Fruit fly (Drosophila melanogaster) whole organism, embryonic: ENCODE data around the gene CG34453.

Experiments
- CG10543 ChIP-seq: fragments of 200-800 bp; sonication (Bioruptor generic); optimal IDR thresholded peaks from 3 replicates; lab custom pipeline; 2017; ENCODE audit warnings: missing biosample characterization, mild to moderate bottlenecking, missing genetic modification characterization, moderate library complexity
- CG11398 ChIP-seq: fragments of 200-800 bp; sonication (Bioruptor generic); optimal IDR thresholded peaks from 2 replicates; lab custom pipeline; 2016; ENCODE audit warnings: missing biosample characterization, missing genetic modification characterization
- CG12391 ChIP-seq: fragments of 200-800 bp; sonication (Bioruptor generic); optimal IDR thresholded peaks from 3 replicates; lab custom pipeline; 2018; ENCODE audit warnings: missing biosample characterization, mild to moderate bottlenecking, missing genetic modification characterization, moderate library complexity
- CG12942 ChIP-seq: fragments of 200-800 bp; sonication (Bioruptor generic); optimal IDR thresholded peaks from 3 replicates; lab custom pipeline; 2016; ENCODE audit warnings: missing biosample characterization, missing genetic modification characterization
- CG13296 ChIP-seq: fragments of 200-800 bp; sonication (Bioruptor generic); optimal IDR thresholded peaks from 3 replicates; lab custom pipeline; 2018; ENCODE audit warnings: missing biosample characterization, mild to moderate bottlenecking, missing genetic modification characterization
- CG14050 ChIP-seq: fragments of 200-800 bp; sonication (Bioruptor generic); IDR thresholded peaks from 3 replicates; pipeline ENCODE4 v1.3.6; 2022; ENCODE audit warnings: missing biosample characterization, missing genetic modification characterization
- CG16779 ChIP-seq: fragments of 200-800 bp; sonication (Bioruptor generic); IDR thresholded peaks from 2 replicates; pipeline ENCODE4 v1.3.6; 2022; ENCODE audit warnings: missing biosample characterization, missing genetic modification characterization
- CG17359 ChIP-seq: fragments of 200-800 bp; sonication (Bioruptor generic); optimal IDR thresholded peaks from 3 replicates; lab custom pipeline; 2018; ENCODE audit warnings: missing biosample characterization, mild to moderate bottlenecking, missing genetic modification characterization, moderate library complexity
- CG18599 ChIP-seq: fragments of 200-800 bp; sonication (Bioruptor generic); optimal IDR thresholded peaks from 3 replicates; lab custom pipeline; 2017; ENCODE audit warnings: missing biosample characterization, missing genetic modification characterization, mild to moderate bottlenecking, moderate library complexity, missing genetic modification reagents
- CG18619 ChIP-seq: fragments of 200-800 bp; sonication (Bioruptor generic); optimal IDR thresholded peaks from 3 replicates; lab custom pipeline; 2017; ENCODE audit warnings: missing biosample characterization, mild to moderate bottlenecking, missing genetic modification characterization
- CG2116 ChIP-seq: fragments of 200-800 bp; sonication (Bioruptor generic); optimal IDR thresholded peaks from 3 replicates; lab custom pipeline; 2018; ENCODE audit warnings: missing biosample characterization, mild to moderate bottlenecking, missing genetic modification characterization
- CG2199 ChIP-seq: fragments of 200-800 bp; sonication (Bioruptor generic); IDR thresholded peaks from 3 replicates; pipeline ENCODE4 v1.3.6; 2022; ENCODE audit warnings: missing biosample characterization, missing genetic modification characterization
- CG32532 ChIP-seq: fragments of 200-800 bp; sonication (Bioruptor generic); IDR thresholded peaks from 2 replicates; pipeline ENCODE4 v1.3.6; 2022; ENCODE audit warnings: missing biosample characterization, missing genetic modification characterization
- CG34376 ChIP-seq: fragments of 200-800 bp; sonication (Bioruptor generic); optimal IDR thresholded peaks from 2 replicates; lab custom pipeline; 2018; ENCODE audit warnings: missing biosample characterization, mild to moderate bottlenecking, missing genetic modification characterization
- CG8388 ChIP-seq: fragments of 200-800 bp; sonication (Bioruptor generic); optimal IDR thresholded peaks from 2 replicates; lab custom pipeline; 2019; ENCODE audit warnings: missing biosample characterization, mild to moderate bottlenecking, missing genetic modification characterization, moderate library complexity
- CG8478 ChIP-seq: fragments of >200 bp; optimal IDR thresholded peaks from 2 replicates; lab custom pipeline; 2018
- CG8765 ChIP-seq: fragments of 200-800 bp; sonication (Bioruptor generic); IDR thresholded peaks from 2 replicates; pipeline ENCODE4 v1.3.6; 2022; ENCODE audit warnings: missing biosample characterization, missing genetic modification characterization
- D ChIP-seq, 2 experiments: fragments of 200-800 bp in 1 of 2; fragments of >200 bp in 1 of 2; sonication (Bioruptor generic) in 1 of 2; optimal IDR thresholded peaks; 2 replicates in 1 of 2; 3 replicates in 1 of 2; lab custom pipeline; 2017; ENCODE audit warnings: mild to moderate bottlenecking in 1 of 2, missing biosample characterization in 1 of 2, missing genetic modification characterization in 1 of 2, missing genetic modification reagents in 1 of 2
- Dbx ChIP-seq: fragments of 200-800 bp; sonication (Bioruptor generic); IDR thresholded peaks from 3 replicates; pipeline ENCODE4 v1.3.6; 2022; ENCODE audit warnings: missing biosample characterization, missing genetic modification characterization
- Drgx ChIP-seq: fragments of 200-800 bp; sonication (Bioruptor generic); IDR thresholded peaks from 2 replicates; pipeline ENCODE4 v1.3.6; 2022; ENCODE audit warnings: missing biosample characterization, missing genetic modification characterization
- Eip74EF ChIP-seq, 2 experiments: fragments of 200-800 bp in 1 of 2; fragments of >200 bp in 1 of 2; sonication (Bioruptor generic) in 1 of 2; optimal IDR thresholded peaks; 2 replicates each; lab custom pipeline; 2017 to 2019; ENCODE audit warnings: missing biosample characterization in 2 of 2, missing genetic modification characterization in 2 of 2, mild to moderate bottlenecking in 1 of 2, moderate library complexity in 1 of 2
- HLH3B ChIP-seq: fragments of 200-800 bp; sonication (Bioruptor generic); IDR thresholded peaks from 2 replicates; pipeline ENCODE4 v1.3.6; 2022; ENCODE audit warnings: missing biosample characterization, missing genetic modification characterization
- HLH54F ChIP-seq: fragments of 200-800 bp; sonication (Bioruptor generic); optimal IDR thresholded peaks from 3 replicates; lab custom pipeline; 2016; ENCODE audit warnings: missing biosample characterization, missing genetic modification characterization
- Hr39 ChIP-seq: fragments of >200 bp; optimal IDR thresholded peaks from 2 replicates; lab custom pipeline; 2017
- NC2α ChIP-seq: fragments of 200-800 bp; sonication (Bioruptor generic); optimal IDR thresholded peaks from 2 replicates; lab custom pipeline; 2016; ENCODE audit warnings: missing biosample characterization, missing genetic modification characterization
- Taf1 ChIP-seq: fragments of 200-800 bp; sonication (Bioruptor generic); IDR thresholded peaks from 2 replicates; pipeline ENCODE4 v1.3.6; 2022; ENCODE audit warnings: missing biosample characterization, missing genetic modification characterization
- Tbp ChIP-seq: fragments of >200 bp; optimal IDR thresholded peaks from 2 replicates; lab custom pipeline; 2018; ENCODE audit warnings: missing biosample characterization, missing genetic modification characterization
- Trl ChIP-seq, 3 experiments: fragments of >200 bp in 2 of 3; fragments of 200-800 bp in 1 of 3; sonication (Bioruptor generic) in 1 of 3; optimal IDR thresholded peaks; 2 replicates in 1 of 3; 3 replicates in 2 of 3; lab custom pipeline; 2016 to 2017; ENCODE audit warnings: missing biosample characterization in 1 of 3, missing genetic modification characterization in 1 of 3
- ac ChIP-seq: fragments of 200-800 bp; sonication (Bioruptor generic); optimal IDR thresholded peaks from 3 replicates; lab custom pipeline; 2017; ENCODE audit warnings: missing biosample characterization, mild to moderate bottlenecking, missing genetic modification characterization
- bigmax ChIP-seq: fragments of 200-800 bp; sonication (Bioruptor generic); optimal IDR thresholded peaks from 2 replicates; lab custom pipeline; 2018; ENCODE audit warnings: missing biosample characterization, mild to moderate bottlenecking, missing genetic modification characterization
- dimm ChIP-seq: fragments of 200-800 bp; sonication (Bioruptor generic); IDR thresholded peaks from 2 replicates; pipeline ENCODE4 v1.3.6; 2022; ENCODE audit warnings: missing biosample characterization, missing genetic modification characterization
- gsb ChIP-seq: fragments of 200-800 bp; sonication (Bioruptor generic); IDR thresholded peaks from 2 replicates; pipeline ENCODE4 v1.3.6; 2022; ENCODE audit warnings: missing biosample characterization, missing genetic modification characterization
- hkb ChIP-seq, 2 experiments: fragments of 200-800 bp in 1 of 2; fragments of >200 bp in 1 of 2; sonication (Bioruptor generic) in 1 of 2; IDR thresholded peaks in 1 of 2; optimal IDR thresholded peaks in 1 of 2; 2 replicates each; pipeline versions ENCODE4 v1.3.6 to Lab custom; 2017 to 2022; ENCODE audit warnings: missing biosample characterization in 1 of 2, missing genetic modification characterization in 1 of 2
- inv ChIP-seq: fragments of 200-800 bp; sonication (Bioruptor generic); IDR thresholded peaks from 2 replicates; pipeline ENCODE4 v1.3.6; 2022; ENCODE audit warnings: missing biosample characterization, missing genetic modification characterization; ENCODE audit not compliant: partially characterized antibody
- odd ChIP-seq: fragments of 200-800 bp; sonication (Bioruptor generic); optimal IDR thresholded peaks from 2 replicates; lab custom pipeline; 2017; ENCODE audit warnings: missing biosample characterization, mild to moderate bottlenecking, missing genetic modification characterization
- otp ChIP-seq: fragments of 200-800 bp; sonication (Bioruptor generic); IDR thresholded peaks from 3 replicates; pipeline ENCODE4, ENCODE4 v1.3.6; 2022; ENCODE audit warnings: missing biosample characterization, missing genetic modification characterization
- pan ChIP-seq, 4 experiments: fragments of >200 bp in 3 of 4; fragments of 200-800 bp in 1 of 4; sonication (Bioruptor generic) in 1 of 4; optimal IDR thresholded peaks in 3 of 4; IDR thresholded peaks in 1 of 4; 2 replicates each; pipeline versions ENCODE4 v1.3.6 to Lab custom; 2017 to 2022; ENCODE audit warnings: missing biosample characterization in 2 of 4, missing genetic modification characterization in 2 of 4, mixed read lengths in 1 of 4
- pho ChIP-seq: fragments of 200-800 bp; sonication (Bioruptor generic); optimal IDR thresholded peaks from 2 replicates; lab custom pipeline; 2016; ENCODE audit warnings: missing biosample characterization, missing genetic modification characterization
- scrt ChIP-seq: fragments of 200-800 bp; sonication (Bioruptor generic); optimal IDR thresholded peaks from 2 replicates; lab custom pipeline; 2018; ENCODE audit warnings: missing biosample characterization, mild to moderate bottlenecking, missing genetic modification characterization, moderate library complexity
- so ChIP-seq: fragments of 200-800 bp; sonication (Bioruptor generic); IDR thresholded peaks from 3 replicates; pipeline ENCODE4 v1.3.6; 2022; ENCODE audit warnings: missing biosample characterization, missing genetic modification characterization
- sob ChIP-seq: fragments of 200-800 bp; sonication (Bioruptor generic); IDR thresholded peaks from 2 replicates; pipeline ENCODE4 v1.3.6; 2022; ENCODE audit warnings: missing biosample characterization, missing genetic modification characterization
- stc ChIP-seq: fragments of 200-800 bp; sonication (Bioruptor generic); IDR thresholded peaks from 2 replicates; pipeline ENCODE4 v1.3.6; 2022; ENCODE audit warnings: missing biosample characterization, missing genetic modification characterization
- tna ChIP-seq: fragments of 200-800 bp; sonication (Bioruptor generic); IDR thresholded peaks from 2 replicates; pipeline ENCODE4 v1.3.6; 2022; ENCODE audit warnings: missing biosample characterization, missing genetic modification characterization; ENCODE audit not compliant: partially characterized antibody
- tup ChIP-seq: fragments of 200-800 bp; sonication (Bioruptor generic); optimal IDR thresholded peaks from 2 replicates; lab custom pipeline; 2016; ENCODE audit warnings: missing biosample characterization, mild to moderate bottlenecking, missing genetic modification characterization, moderate library complexity
- unpg ChIP-seq: fragments of 200-800 bp; sonication (Bioruptor generic); optimal IDR thresholded peaks from 3 replicates; lab custom pipeline; 2018; ENCODE audit warnings: missing biosample characterization, mild to moderate bottlenecking, missing genetic modification characterization, moderate library complexity

CG34453 gene

dm6 chr3L:224004-224951 lies 8.9 kb downstream of the CG34453 start (continued):
- TF ChIP-seq stc (GFP tag; lab: Robert Waterston, UW), result no peak; the same call in 1 of the 2 replicates
- peak; percentile 28 for TF ChIP-seq CG18599 (GFP tag; lab: Kevin White, UChicago)
- TF ChIP-seq odd, result no peak
- TF ChIP-seq CG11398 (GFP tag; lab: Kevin White, UChicago), result peak; percentile 36
- peak; percentile 10 for TF ChIP-seq CG17359 (tag; lab: Kevin White, UChicago)
- peak; percentile 34 for TF ChIP-seq pho (GFP tag; lab: Kevin White, UChicago)
- peak; percentile 90 for TF ChIP-seq CG10543
- peak; percentile 10; the same call in 1 of the 3 replicates for TF ChIP-seq otp (GFP tag; lab: Robert Waterston, UW)
- no peak for TF ChIP-seq CG8388 (GFP tag; lab: Kevin White, UChicago)
- peak in 1 of 2 experiments; percentile 28 for TF ChIP-seq Trl (optimal IDR thresholded peaks at IDR 0.05; lab: Kevin White, UChicago)
- TF ChIP-seq Trl (GFP tag; optimal IDR thresholded peaks at IDR 0.05; lab: Kevin White, UChicago), result peak; percentile 22
- no peak for TF ChIP-seq sob
- peak; percentile 14 for TF ChIP-seq tup
- TF ChIP-seq ac, result peak; percentile 17
- TF ChIP-seq D (optimal IDR thresholded peaks at IDR 0.05; lab: Kevin White, UChicago), result peak; percentile 95
- TF ChIP-seq D (GFP tag; optimal IDR thresholded peaks at IDR 0.05; lab: Kevin White, UChicago), result peak; percentile 55
- TF ChIP-seq dimm, result no peak
- peak; percentile 19 for TF ChIP-seq NC2α (GFP tag; lab: Kevin White, UChicago)
- TF ChIP-seq HLH54F (GFP tag; lab: Kevin White, UChicago), result no peak
- TF ChIP-seq so (GFP tag; lab: Robert Waterston, UW), result peak; percentile 17; the same call in 1 of the 3 replicates
- no peak for TF ChIP-seq CG2116 (GFP tag; lab: Kevin White, UChicago)
- no peak for TF ChIP-seq hkb (optimal IDR thresholded peaks at IDR 0.05; lab: Kevin White, UChicago)
- no peak for TF ChIP-seq hkb (GFP tag; IDR thresholded peaks at IDR 0.05; lab: Robert Waterston, UW)
- TF ChIP-seq CG12391, result no peak
- no peak for TF ChIP-seq pan (optimal IDR thresholded peaks at IDR 0.05; lab: Kevin White, UChicago)
- peak in 1 of 2 experiments; percentile 48 for TF ChIP-seq pan (GFP tag; optimal IDR thresholded peaks at IDR 0.05 in 1 of 2, IDR thresholded peaks at IDR 0.05 in 1 of 2)
- TF ChIP-seq CG13296 (GFP tag; lab: Kevin White, UChicago), result peak; percentile 13
- peak; percentile 52 for TF ChIP-seq CG18619
- TF ChIP-seq bigmax (GFP tag; lab: Kevin White, UChicago), result peak; percentile 25
- TF ChIP-seq HLH3B, result peak; percentile 11; the same call in 1 of the 2 replicates
- TF ChIP-seq CG8765 (GFP tag; lab: Robert Waterston, UW), result no peak
- TF ChIP-seq Drgx, result peak; percentile 37; the same call in 1 of the 2 replicates
- 0 out of 2 replicates have a peak, but pooled peaks have one; percentile 11 for TF ChIP-seq tna
- TF ChIP-seq inv (GFP tag; lab: Robert Waterston, UW), result 0 out of 2 replicates have a peak, but pooled peaks have one; percentile 19
- TF ChIP-seq Hr39, result no peak
- peak; percentile 32; the same call in 1 of the 2 replicates for TF ChIP-seq CG32532
- peak; percentile 74; the same call in 1 of the 3 replicates for TF ChIP-seq CG2199 (GFP tag; lab: Robert Waterston, UW)
- TF ChIP-seq CG16779 (GFP tag; lab: Robert Waterston, UW), result peak; percentile 46; the same call in 1 of the 2 replicates
- TF ChIP-seq Dbx (GFP tag; lab: Robert Waterston, UW), result peak; percentile 25
- TF ChIP-seq CG34376, result peak; percentile 64
- TF ChIP-seq CG8478 (lab: Kevin White, UChicago), result peak; percentile 86
- 0 out of 2 replicates have a peak, but pooled peaks have one; percentile 19 for TF ChIP-seq Taf1
- TF ChIP-seq Tbp (GFP tag; lab: Kevin White, UChicago), result peak; percentile 82
- TF ChIP-seq Eip74EF (GFP tag; optimal IDR thresholded peaks at IDR 0.05; lab: Kevin White, UChicago), result peak in 1 of 2 experiments; percentile 81
- no peak for TF ChIP-seq CG12942 (GFP tag; lab: Kevin White, UChicago)
- TF ChIP-seq scrt (GFP tag; lab: Kevin White, UChicago), result peak; percentile 98
- TF ChIP-seq CG14050 (GFP tag; lab: Robert Waterston, UW), result no peak; the same call in 2 of the 3 replicates
- peak; percentile 43; the same call in 1 of the 2 replicates for TF ChIP-seq gsb
- TF ChIP-seq unpg (GFP tag; lab: Kevin White, UChicago), result peak; percentile 32
